Worm (Caenorhabditis elegans): ENCODE data around the gene npa-1.

Gene npa-1

DNA sequence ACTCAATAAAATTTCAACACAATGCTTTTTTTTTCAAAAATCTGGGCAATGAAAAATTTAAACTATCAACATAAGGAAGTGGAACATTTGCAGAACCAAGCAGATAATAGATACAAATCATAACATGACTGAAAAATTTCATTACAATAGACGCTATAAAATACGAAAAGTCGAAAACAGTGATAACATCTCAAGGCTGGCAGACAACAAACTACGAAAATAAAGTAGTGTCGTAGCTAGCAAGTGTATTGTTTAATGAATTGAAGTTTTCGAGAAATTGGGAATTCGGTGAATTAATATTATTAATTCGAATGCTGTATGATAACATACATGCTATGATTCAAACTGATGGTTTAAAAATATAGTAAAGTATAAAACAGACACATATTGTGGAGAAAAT is 21.2 kb downstream of the npa-1 start:
- no peak for TF ChIP-seq flt-1 (GFP tag; IDR thresholded peaks at IDR 0.05)
- no peak for TF ChIP-seq ztf-29 (GFP tag; IDR thresholded peaks at IDR 0.05)
- TF ChIP-seq ref-1 (GFP tag; conservative IDR thresholded peaks at IDR 0.05) = no peak
- no peak for TF ChIP-seq tab-1 (GFP tag; IDR thresholded peaks at IDR 0.05)
- no peak for TF ChIP-seq ztf-23 (GFP tag; IDR thresholded peaks at IDR 0.05)
- TF ChIP-seq cog-1 (tag; optimal IDR thresholded peaks at IDR 0.05) = no peak
- TF ChIP-seq T22C8.4 (GFP tag; IDR thresholded peaks at IDR 0.05) = no peak

DNA sequence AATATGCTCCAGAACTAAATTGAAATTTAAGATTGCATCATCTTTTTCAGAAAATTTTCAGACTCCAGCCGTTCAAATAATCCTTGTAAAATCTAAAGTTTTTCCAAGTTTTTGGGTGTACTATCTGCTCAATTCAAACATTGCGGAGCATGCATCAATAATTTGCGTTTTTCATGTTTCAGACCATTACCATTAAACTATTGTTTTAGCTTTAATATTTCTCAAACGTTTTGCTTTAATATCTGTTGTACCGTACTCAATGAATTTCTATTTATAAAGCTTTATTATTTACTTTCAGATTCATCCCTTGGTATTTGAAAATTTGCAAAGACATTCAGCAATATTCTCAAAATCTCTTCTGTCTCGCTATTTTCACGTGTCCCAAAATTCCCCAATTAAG is 27.7 kb downstream of the npa-1 start, which contains the start of gene odr-2:
Gene odr-2 (plus strand): TSS at position 301 of the 400 bp plus-strand sequence.
- TF ChIP-seq flt-1 (GFP tag; IDR thresholded peaks at IDR 0.05) = no peak
- TF ChIP-seq klf-2 (GFP tag; conservative IDR thresholded peaks at IDR 0.05) = no peak
- TF ChIP-seq tab-1 (GFP tag; IDR thresholded peaks at IDR 0.05) = no peak
- no peak for TF ChIP-seq ref-1 (GFP tag; conservative IDR thresholded peaks at IDR 0.05)
- no peak for TF ChIP-seq med-1 (GFP tag; optimal IDR thresholded peaks at IDR 0.05; ENCODE audit: insufficient read depth)
- TF ChIP-seq T22C8.4 (GFP tag; IDR thresholded peaks at IDR 0.05) = no peak
- no peak for TF ChIP-seq ztf-23 (GFP tag; IDR thresholded peaks at IDR 0.05)
- no peak for TF ChIP-seq ztf-29 (GFP tag; IDR thresholded peaks at IDR 0.05)
- no peak for TF ChIP-seq cog-1 (tag; optimal IDR thresholded peaks at IDR 0.05)

DNA sequence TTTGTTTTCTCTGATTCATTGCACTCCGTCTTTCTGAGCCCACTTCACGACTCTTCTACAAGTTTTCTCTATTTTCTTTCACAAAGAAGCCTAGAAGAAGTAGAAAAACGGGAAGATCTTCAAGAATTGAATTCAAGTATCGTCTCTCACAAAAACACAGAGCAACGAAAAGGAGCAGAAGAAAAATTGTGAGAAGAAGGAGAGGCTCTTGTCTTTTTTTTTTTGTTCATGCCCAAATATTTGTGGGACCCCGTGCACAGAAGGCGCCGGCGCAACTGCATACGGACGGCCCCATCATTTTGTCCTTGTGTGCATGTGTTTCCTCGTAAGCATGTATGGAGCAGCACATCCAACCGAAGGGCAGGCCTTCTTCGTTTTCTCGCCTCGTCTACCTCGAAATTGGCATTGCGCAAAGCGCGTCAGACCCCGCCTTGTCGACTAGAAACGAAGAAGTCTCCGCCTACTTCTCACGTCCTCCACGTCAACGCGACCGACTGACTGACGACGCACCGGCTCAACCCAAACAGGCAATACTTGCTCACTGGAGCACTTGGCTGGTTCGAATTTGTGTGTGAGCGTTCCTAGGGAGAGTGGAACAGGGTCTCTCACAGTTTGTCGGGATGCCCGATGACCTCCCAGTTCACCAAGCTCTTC is 31.0 kb downstream of the npa-1 start:
- TF ChIP-seq tab-1 (GFP tag; IDR thresholded peaks at IDR 0.05) (0 out of 2 replicates have a peak, but pooled peaks have one; percentile 13), ztf-23 (GFP tag; IDR thresholded peaks at IDR 0.05) (no peak)

DNA sequence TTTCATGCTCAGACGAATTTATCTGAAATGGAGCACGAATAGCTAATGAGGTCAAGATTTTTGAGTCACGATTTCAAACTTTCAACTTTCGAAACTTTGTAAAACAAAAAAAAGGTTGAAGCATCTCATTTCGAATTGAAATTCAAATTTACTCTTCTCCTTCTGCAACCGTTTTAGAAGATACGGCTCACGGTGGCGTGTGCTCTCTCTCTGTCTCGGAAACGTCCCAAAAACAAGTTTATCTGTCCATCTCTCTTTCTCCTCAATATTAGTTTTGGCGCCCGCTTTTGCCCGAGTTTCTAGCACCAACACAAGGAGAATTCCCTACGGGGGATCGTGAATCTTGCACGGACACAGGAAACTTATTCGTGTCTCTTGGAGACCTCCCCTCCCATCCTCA is 34.8 kb downstream of the npa-1 start:
- TF ChIP-seq ref-1 (GFP tag; conservative IDR thresholded peaks at IDR 0.05) = no peak
- TF ChIP-seq cog-1 (tag; optimal IDR thresholded peaks at IDR 0.05) = no peak
- TF ChIP-seq ztf-23 (GFP tag; IDR thresholded peaks at IDR 0.05) = no peak
- TF ChIP-seq med-1 (GFP tag; optimal IDR thresholded peaks at IDR 0.05; ENCODE audit: insufficient read depth) = no peak
- TF ChIP-seq tab-1 (GFP tag; IDR thresholded peaks at IDR 0.05) = no peak
- TF ChIP-seq flt-1 (GFP tag; IDR thresholded peaks at IDR 0.05) = no peak
- no peak for TF ChIP-seq T22C8.4 (GFP tag; IDR thresholded peaks at IDR 0.05)
- TF ChIP-seq klf-2 (GFP tag; conservative IDR thresholded peaks at IDR 0.05) = no peak
- no peak for TF ChIP-seq ztf-29 (GFP tag; IDR thresholded peaks at IDR 0.05)

DNA sequence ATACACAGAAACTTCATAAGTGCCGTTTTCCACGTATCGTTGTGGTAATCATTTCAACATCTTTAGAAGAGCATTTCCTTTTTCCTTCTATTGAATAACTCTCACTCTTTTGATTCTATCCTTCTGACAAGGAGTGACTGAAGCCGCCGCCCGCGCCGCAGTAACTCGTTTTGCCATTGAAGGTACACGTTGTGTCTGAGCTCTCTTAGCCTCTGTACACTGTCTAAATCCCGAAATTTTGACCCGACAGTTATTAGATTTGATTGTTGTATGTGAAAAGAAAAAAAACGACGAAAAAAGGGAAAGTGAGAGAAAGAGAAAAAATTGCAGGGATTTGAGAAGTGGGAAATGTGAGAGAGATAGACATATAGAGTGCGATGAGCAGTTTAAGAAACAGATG is 35.7 kb downstream of the npa-1 start:
- no peak for TF ChIP-seq ztf-29 (GFP tag; IDR thresholded peaks at IDR 0.05)
- no peak for TF ChIP-seq ztf-23 (GFP tag; IDR thresholded peaks at IDR 0.05)
- TF ChIP-seq flt-1 (GFP tag; IDR thresholded peaks at IDR 0.05) = no peak
- no peak for TF ChIP-seq klf-2 (GFP tag; conservative IDR thresholded peaks at IDR 0.05)
- TF ChIP-seq T22C8.4 (GFP tag; IDR thresholded peaks at IDR 0.05) = no peak
- no peak for TF ChIP-seq ref-1 (GFP tag; conservative IDR thresholded peaks at IDR 0.05)
- no peak for TF ChIP-seq cog-1 (tag; optimal IDR thresholded peaks at IDR 0.05)
- no peak for TF ChIP-seq tab-1 (GFP tag; IDR thresholded peaks at IDR 0.05)

DNA sequence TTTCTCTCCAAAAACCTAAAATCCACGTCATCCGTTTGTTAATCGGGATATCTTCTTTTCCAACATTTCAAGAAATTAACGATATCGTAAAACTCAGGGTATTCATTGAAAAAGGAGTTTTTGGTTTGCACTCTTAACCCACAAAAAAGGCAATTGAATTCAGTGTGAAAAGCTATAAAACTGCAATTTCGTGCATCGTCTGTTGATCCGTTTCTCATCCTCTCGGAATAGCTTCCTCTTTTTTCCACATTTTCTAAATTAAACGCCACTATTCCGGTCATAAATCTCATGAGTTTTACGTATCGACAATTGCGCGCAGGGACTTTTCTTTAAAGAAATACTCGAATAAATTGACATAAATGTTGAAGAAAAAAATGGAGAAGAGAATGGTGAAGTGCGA is 36.6 kb downstream of the npa-1 start:
- no peak for TF ChIP-seq cog-1 (tag; optimal IDR thresholded peaks at IDR 0.05)
- no peak for TF ChIP-seq ztf-29 (GFP tag; IDR thresholded peaks at IDR 0.05)
- no peak for TF ChIP-seq T22C8.4 (GFP tag; IDR thresholded peaks at IDR 0.05)
- no peak for TF ChIP-seq tab-1 (GFP tag; IDR thresholded peaks at IDR 0.05)
- TF ChIP-seq klf-2 (GFP tag; conservative IDR thresholded peaks at IDR 0.05) = no peak
- TF ChIP-seq med-1 (GFP tag; optimal IDR thresholded peaks at IDR 0.05; ENCODE audit: insufficient read depth) = no peak
- TF ChIP-seq ref-1 (GFP tag; conservative IDR thresholded peaks at IDR 0.05) = no peak
- TF ChIP-seq ztf-23 (GFP tag; IDR thresholded peaks at IDR 0.05) = no peak
- TF ChIP-seq flt-1 (GFP tag; IDR thresholded peaks at IDR 0.05) = no peak

DNA sequence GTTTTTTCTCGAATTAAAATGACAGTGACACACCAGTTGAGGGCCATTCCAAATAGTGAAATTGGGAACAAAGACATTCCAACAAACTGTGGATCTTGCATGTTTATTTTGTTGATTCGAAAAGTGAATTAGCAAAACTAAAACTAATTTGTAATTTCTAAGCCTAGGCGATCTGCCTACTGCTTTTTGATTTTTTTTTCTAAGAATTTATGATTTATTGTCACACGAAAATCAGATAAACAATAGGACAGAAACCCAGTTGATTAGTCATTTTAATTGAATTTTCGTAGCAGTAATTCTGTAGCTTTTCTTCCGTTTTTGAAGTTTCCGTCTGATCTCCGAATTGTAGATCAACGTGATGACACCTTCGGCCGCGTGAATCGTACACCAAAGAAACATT is 43.2 kb downstream of the npa-1 start, which contains the start of gene srx-33:
Gene srx-33 (minus strand): TSS at position 101 of the 400 bp plus-strand sequence.
- TF ChIP-seq med-1 (GFP tag; optimal IDR thresholded peaks at IDR 0.05; ENCODE audit: insufficient read depth) = no peak
- no peak for TF ChIP-seq tab-1 (GFP tag; IDR thresholded peaks at IDR 0.05)
- no peak for TF ChIP-seq ref-1 (GFP tag; conservative IDR thresholded peaks at IDR 0.05)
- no peak for TF ChIP-seq ztf-29 (GFP tag; IDR thresholded peaks at IDR 0.05)
- no peak for TF ChIP-seq ztf-23 (GFP tag; IDR thresholded peaks at IDR 0.05)
- no peak for TF ChIP-seq klf-2 (GFP tag; conservative IDR thresholded peaks at IDR 0.05)
- no peak for TF ChIP-seq T22C8.4 (GFP tag; IDR thresholded peaks at IDR 0.05)
- TF ChIP-seq flt-1 (GFP tag; IDR thresholded peaks at IDR 0.05) = no peak
- no peak for TF ChIP-seq cog-1 (tag; optimal IDR thresholded peaks at IDR 0.05)

DNA sequence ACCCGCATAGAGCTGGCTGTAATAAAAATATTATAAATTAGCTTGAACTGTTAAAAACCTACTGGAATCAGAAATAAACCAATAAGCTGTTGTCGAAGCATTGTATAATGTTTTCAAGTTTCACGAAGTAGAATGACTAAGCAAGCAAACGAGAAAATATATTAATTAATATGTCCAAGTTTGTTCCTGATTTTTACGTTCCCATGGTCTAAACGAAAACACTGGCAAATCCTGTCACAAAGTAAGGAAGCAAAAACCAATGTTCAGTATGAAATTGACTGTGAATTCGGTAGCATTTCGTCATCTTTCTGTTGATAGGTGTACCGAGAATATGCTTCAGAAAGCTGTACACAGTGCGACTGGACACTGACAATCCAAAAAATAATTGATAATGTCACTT is 44.6 kb downstream of the npa-1 start, which contains the start of gene srx-34:
Gene srx-34 (minus strand): TSS at position 101 of the 400 bp plus-strand sequence.
- TF ChIP-seq flt-1 (GFP tag; IDR thresholded peaks at IDR 0.05) (no peak), T22C8.4 (GFP tag; IDR thresholded peaks at IDR 0.05) (no peak), ztf-29 (GFP tag; IDR thresholded peaks at IDR 0.05) (no peak), cog-1 (tag; optimal IDR thresholded peaks at IDR 0.05) (no peak), tab-1 (GFP tag; IDR thresholded peaks at IDR 0.05) (no peak), klf-2 (GFP tag; conservative IDR thresholded peaks at IDR 0.05) (no peak), ref-1 (GFP tag; conservative IDR thresholded peaks at IDR 0.05) (no peak), med-1 (GFP tag; optimal IDR thresholded peaks at IDR 0.05; ENCODE audit: insufficient read depth) (no peak), ztf-23 (GFP tag; IDR thresholded peaks at IDR 0.05) (no peak)

DNA sequence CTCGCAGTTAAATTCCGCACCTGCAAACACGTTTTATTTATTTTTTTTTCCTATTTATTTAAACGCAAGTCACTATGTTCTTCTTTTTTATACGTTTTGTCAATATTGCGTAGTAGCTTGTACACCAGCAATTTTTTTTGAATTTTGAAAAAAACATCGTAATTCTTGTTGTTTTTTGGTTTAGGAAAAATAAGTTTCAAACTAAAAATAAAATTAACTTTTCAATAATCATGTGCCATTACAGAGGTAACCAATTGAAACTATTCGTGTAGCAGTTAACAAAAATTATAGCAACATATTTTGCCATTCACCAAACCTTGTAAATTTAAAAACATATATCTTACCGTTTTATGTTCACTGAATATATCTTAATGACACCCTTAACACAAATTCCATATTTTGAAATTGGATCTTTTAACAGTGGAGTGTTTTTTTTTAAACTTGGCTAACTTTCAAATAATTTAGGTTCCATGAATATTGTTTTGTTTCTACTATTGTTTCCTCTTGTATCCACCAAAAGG is 47.7 kb downstream of the npa-1 start, which contains the start of gene lmd-5:
Gene lmd-5 (plus strand): TSS at position 471 of the 521 bp plus-strand sequence.
- no peak for TF ChIP-seq med-1 (GFP tag; optimal IDR thresholded peaks at IDR 0.05; ENCODE audit: insufficient read depth)
- TF ChIP-seq cog-1 (tag; optimal IDR thresholded peaks at IDR 0.05) = no peak

DNA sequence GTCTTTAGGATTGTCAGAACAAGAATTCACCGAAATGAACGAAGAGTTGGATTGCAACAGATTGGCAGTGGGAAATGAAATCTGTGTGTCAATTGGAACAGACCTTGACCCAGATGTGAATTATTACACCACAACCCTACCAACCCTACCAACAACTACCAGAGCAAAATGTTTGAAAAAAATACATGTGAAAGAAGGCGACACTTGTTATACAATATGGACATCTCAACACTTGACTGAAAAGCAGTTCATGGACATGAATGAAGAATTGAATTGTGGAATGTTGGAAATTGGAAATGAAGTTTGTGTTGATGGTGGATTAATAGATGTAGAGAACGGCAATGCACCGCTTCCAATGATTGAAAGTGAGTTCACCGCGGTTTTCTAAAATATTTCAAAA is 48.4 kb downstream of the npa-1 start:
- TF ChIP-seq cog-1 (tag; optimal IDR thresholded peaks at IDR 0.05) (no peak), klf-2 (GFP tag; conservative IDR thresholded peaks at IDR 0.05) (no peak), T22C8.4 (GFP tag; IDR thresholded peaks at IDR 0.05) (no peak), ztf-23 (GFP tag; IDR thresholded peaks at IDR 0.05) (no peak), ztf-29 (GFP tag; IDR thresholded peaks at IDR 0.05) (no peak), tab-1 (GFP tag; IDR thresholded peaks at IDR 0.05) (no peak), ref-1 (GFP tag; conservative IDR thresholded peaks at IDR 0.05) (no peak), med-1 (GFP tag; optimal IDR thresholded peaks at IDR 0.05; ENCODE audit: insufficient read depth) (no peak), flt-1 (GFP tag; IDR thresholded peaks at IDR 0.05) (no peak)

Measured in whole organism, midembryonic.